Worm (Caenorhabditis elegans) whole organism, L3 larva: ENCODE data around the gene ZK637.15.

Experiments
- R02D3.7 ChIP-seq: fragments of 150-350 bp; optimal IDR thresholded peaks from 2 replicates; lab custom pipeline; 2014; ENCODE audit warnings: missing biosample characterization, missing genetic modification characterization
- aly-2 ChIP-seq: fragments of 150-350 bp; optimal IDR thresholded peaks from 2 replicates; lab custom pipeline; 2014; ENCODE audit warnings: missing biosample characterization, missing genetic modification characterization
- ama-1 ChIP-seq: fragments of 150-350 bp; optimal IDR thresholded peaks from 2 replicates; lab custom pipeline; 2018
- ceh-82 ChIP-seq: fragments of 150-350 bp; optimal IDR thresholded peaks from 2 replicates; lab custom pipeline; 2014; ENCODE audit warnings: missing biosample characterization, missing genetic modification characterization
- fkh-10 ChIP-seq: sonication (generic microtip); optimal IDR thresholded peaks from 2 replicates; lab custom pipeline; 2017; ENCODE audit warnings: missing biosample characterization, missing genetic modification reagents, missing genetic modification characterization
- lsy-12 ChIP-seq: sonication (generic microtip); optimal IDR thresholded peaks from 2 replicates; lab custom pipeline; 2016; ENCODE audit warnings: mild to moderate bottlenecking, missing genetic modification characterization, missing compliant biosample characterization
- nhr-12 ChIP-seq: fragments of 150-350 bp; optimal IDR thresholded peaks from 2 replicates; lab custom pipeline; 2014; ENCODE audit warnings: missing biosample characterization, missing genetic modification characterization
- nhr-23 ChIP-seq: fragments of 150-350 bp; optimal IDR thresholded peaks from 2 replicates; lab custom pipeline; 2014; ENCODE audit warnings: missing biosample characterization, missing genetic modification reagents, missing genetic modification characterization
- nhr-77 ChIP-seq: fragments of 150-350 bp; optimal IDR thresholded peaks from 2 replicates; lab custom pipeline; 2014; ENCODE audit warnings: missing biosample characterization, missing genetic modification characterization
- pha-4 ChIP-seq: fragments of 150-350 bp; optimal IDR thresholded peaks from 2 replicates; lab custom pipeline; 2014; ENCODE audit warnings: missing biosample characterization, missing genetic modification reagents, missing genetic modification characterization
- sea-2 ChIP-seq: fragments of 150-350 bp; sonication (generic microtip); optimal IDR thresholded peaks from 4 replicates; lab custom pipeline; 2014; ENCODE audit warnings: missing biosample characterization, missing genetic modification reagents, missing genetic modification characterization
- unc-39 ChIP-seq: sonication (generic microtip); optimal IDR thresholded peaks from 4 replicates; lab custom pipeline; 2017; ENCODE audit warnings: missing biosample characterization, missing genetic modification characterization
- ztf-11 ChIP-seq: fragments of 150-350 bp; optimal IDR thresholded peaks from 2 replicates; lab custom pipeline; 2014; ENCODE audit warnings: missing biosample characterization, missing genetic modification characterization
- ztf-4 ChIP-seq: fragments of 150-350 bp; optimal IDR thresholded peaks from 2 replicates; lab custom pipeline; 2014; ENCODE audit warnings: missing biosample characterization, missing genetic modification characterization

ce11 chrIII:8894782-8895181, 25.1 kb upstream of the ZK637.15 start, which contains the start of gene asna-1:
- TF ChIP-seq aly-2 (tag; lab: Kevin White, UChicago) = no peak
- no peak for TF ChIP-seq nhr-77 (tag; lab: Kevin White, UChicago)
- no peak for TF ChIP-seq ceh-82 (tag; lab: Kevin White, UChicago)
- TF ChIP-seq pha-4 (tag; lab: Kevin White, UChicago) = no peak
- no peak for TF ChIP-seq nhr-12
- TF ChIP-seq nhr-23 = no peak
- TF ChIP-seq ama-1 (lab: Kevin White, UChicago) = no peak
- no peak for TF ChIP-seq ztf-11
- TF ChIP-seq sea-2 = no peak
- no peak for TF ChIP-seq R02D3.7 (tag; lab: Kevin White, UChicago)
- TF ChIP-seq fkh-10 (GFP tag; lab: Kevin White, UChicago) = no peak
- TF ChIP-seq lsy-12 (tag; lab: Kevin White, UChicago) = no peak
- no peak for TF ChIP-seq ztf-4 (tag; lab: Kevin White, UChicago)
- TF ChIP-seq unc-39 (tag; lab: Kevin White, UChicago) = no peak
